Worm (Caenorhabditis elegans) whole organism, late embryonic: ENCODE measurements around the gene atg-10.

Experiments
- C38D4.7 ChIP-seq: fragments of 200-800 bp; sonication (Bioruptor generic); optimal IDR thresholded peaks from 2 replicates; lab custom pipeline; 2018; ENCODE audit warnings: mild to moderate bottlenecking, missing genetic modification characterization, moderate library complexity, missing compliant biosample characterization
- T23F11.4 ChIP-seq: fragments of 200-800 bp; sonication (Bioruptor generic); optimal IDR thresholded peaks from 2 replicates; lab custom pipeline; 2018; ENCODE audit warnings: mild to moderate bottlenecking, missing genetic modification characterization, missing compliant biosample characterization
- ceh-2 ChIP-seq: sonication (generic microtip); optimal IDR thresholded peaks from 2 replicates; lab custom pipeline; 2016; ENCODE audit warnings: missing genotype, missing genetic modification characterization, missing compliant biosample characterization
- ceh-22 ChIP-seq: sonication (generic microtip); optimal IDR thresholded peaks from 2 replicates; lab custom pipeline; 2017; ENCODE audit warnings: missing biosample characterization, missing genetic modification characterization
- ceh-34 ChIP-seq: sonication (generic microtip); optimal IDR thresholded peaks from 2 replicates; lab custom pipeline; 2016; ENCODE audit warnings: mild to moderate bottlenecking, missing genetic modification characterization, missing compliant biosample characterization
- ceh-48 ChIP-seq: sonication (generic microtip); optimal IDR thresholded peaks from 2 replicates; lab custom pipeline; 2016; ENCODE audit warnings: missing genetic modification characterization, inconsistent platforms, missing compliant biosample characterization
- ceh-6 ChIP-seq: fragments of 200-800 bp; sonication (Bioruptor generic); optimal IDR thresholded peaks from 2 replicates; lab custom pipeline; 2018; ENCODE audit warnings: mild to moderate bottlenecking, missing genetic modification characterization, missing compliant biosample characterization
- che-1 ChIP-seq: sonication (generic microtip); optimal IDR thresholded peaks from 2 replicates; lab custom pipeline; 2016; ENCODE audit warnings: mild to moderate bottlenecking, missing genetic modification characterization, missing compliant biosample characterization
- dmd-4 ChIP-seq: sonication (generic microtip); optimal IDR thresholded peaks from 2 replicates; lab custom pipeline; 2016; ENCODE audit warnings: borderline replicate concordance, missing genetic modification characterization, missing compliant biosample characterization
- dve-1 ChIP-seq: sonication (generic microtip); optimal IDR thresholded peaks from 2 replicates; lab custom pipeline; 2017; ENCODE audit warnings: antibody characterized with exemption, mild to moderate bottlenecking, missing genetic modification characterization, missing compliant biosample characterization
- ets-4 ChIP-seq: sonication (generic microtip); optimal IDR thresholded peaks from 2 replicates; lab custom pipeline; 2016; ENCODE audit warnings: missing genetic modification characterization, missing compliant biosample characterization
- fkh-10 ChIP-seq: fragments of 150-350 bp; optimal IDR thresholded peaks from 2 replicates; lab custom pipeline; 2014; ENCODE audit warnings: missing biosample characterization, missing genetic modification reagents, missing genetic modification characterization
- fkh-6 ChIP-seq: sonication (generic microtip); optimal IDR thresholded peaks from 2 replicates; lab custom pipeline; 2016; ENCODE audit warnings: missing genetic modification characterization, missing compliant biosample characterization
- hlh-13 ChIP-seq: fragments of 200-800 bp; sonication (Bioruptor generic); optimal IDR thresholded peaks from 2 replicates; lab custom pipeline; 2018; ENCODE audit warnings: mild to moderate bottlenecking, missing genetic modification characterization, missing compliant biosample characterization
- hlh-15 ChIP-seq: sonication (generic microtip); optimal IDR thresholded peaks from 2 replicates; lab custom pipeline; 2016; ENCODE audit warnings: missing genetic modification characterization, missing compliant biosample characterization
- hlh-30 ChIP-seq: sonication (generic microtip); optimal IDR thresholded peaks from 2 replicates; lab custom pipeline; 2017; ENCODE audit warnings: antibody characterized with exemption, missing genetic modification characterization, missing compliant biosample characterization; ENCODE audit not compliant: insufficient read depth
- hlh-6 ChIP-seq: sonication (generic microtip); optimal IDR thresholded peaks from 2 replicates; lab custom pipeline; 2016; ENCODE audit warnings: missing genotype, missing genetic modification characterization, missing compliant biosample characterization
- hlh-8 ChIP-seq: sonication (generic microtip); optimal IDR thresholded peaks from 2 replicates; lab custom pipeline; 2016; ENCODE audit warnings: missing genotype, missing genetic modification characterization, missing compliant biosample characterization
- lim-6 ChIP-seq: sonication (generic microtip); optimal IDR thresholded peaks from 2 replicates; lab custom pipeline; 2016; ENCODE audit warnings: missing genetic modification characterization, missing compliant biosample characterization
- lin-11 ChIP-seq: fragments of 200-800 bp; sonication (Bioruptor generic); optimal IDR thresholded peaks from 2 replicates; lab custom pipeline; 2018; ENCODE audit warnings: mild to moderate bottlenecking, missing genetic modification characterization, missing compliant biosample characterization
- mec-3 ChIP-seq: sonication (generic microtip); optimal IDR thresholded peaks from 2 replicates; lab custom pipeline; 2016; ENCODE audit warnings: borderline replicate concordance, missing genetic modification characterization, missing compliant biosample characterization
- nhr-11 ChIP-seq: fragments of 150-350 bp; optimal IDR thresholded peaks from 2 replicates; lab custom pipeline; 2014; ENCODE audit warnings: missing biosample characterization, missing genetic modification characterization
- npax-4 ChIP-seq: sonication (generic microtip); optimal IDR thresholded peaks from 2 replicates; lab custom pipeline; 2016; ENCODE audit warnings: missing genetic modification characterization, missing compliant biosample characterization
- pros-1 ChIP-seq: fragments of 150-350 bp; optimal IDR thresholded peaks from 2 replicates; lab custom pipeline; 2014; ENCODE audit warnings: missing biosample characterization, missing genetic modification reagents, missing genetic modification characterization
- ref-2 ChIP-seq: sonication (generic microtip); optimal IDR thresholded peaks from 2 replicates; lab custom pipeline; 2016; ENCODE audit warnings: missing genetic modification characterization, missing compliant biosample characterization
- rnt-1 ChIP-seq: sonication (generic microtip); optimal IDR thresholded peaks from 2 replicates; lab custom pipeline; 2016; ENCODE audit warnings: missing genetic modification characterization, missing compliant biosample characterization
- sox-2 ChIP-seq: fragments of 200-800 bp; sonication (Bioruptor generic); IDR thresholded peaks from 2 replicates; pipeline ENCODE4 v1.3.6; 2022; ENCODE audit warnings: missing genetic modification reagents, missing genetic modification characterization, missing compliant biosample characterization
- sox-4 ChIP-seq: sonication (generic microtip); optimal IDR thresholded peaks from 2 replicates; lab custom pipeline; 2017; ENCODE audit warnings: mild to moderate bottlenecking, missing genetic modification characterization, inconsistent platforms, missing compliant biosample characterization
- tbx-2 ChIP-seq: sonication (generic microtip); optimal IDR thresholded peaks from 2 replicates; lab custom pipeline; 2016; ENCODE audit warnings: missing genetic modification characterization, missing compliant biosample characterization
- unc-42 ChIP-seq: sonication (generic microtip); optimal IDR thresholded peaks from 2 replicates; lab custom pipeline; 2016; ENCODE audit warnings: missing genotype, missing genetic modification characterization, missing compliant biosample characterization
- unc-86 ChIP-seq: sonication (generic microtip); optimal IDR thresholded peaks from 2 replicates; lab custom pipeline; 2016; ENCODE audit warnings: missing genetic modification characterization, missing compliant biosample characterization
- zip-5 ChIP-seq: sonication (generic microtip); optimal IDR thresholded peaks from 2 replicates; lab custom pipeline; 2016; ENCODE audit warnings: missing genetic modification characterization, missing compliant biosample characterization

The atg-10 gene

DNA sequence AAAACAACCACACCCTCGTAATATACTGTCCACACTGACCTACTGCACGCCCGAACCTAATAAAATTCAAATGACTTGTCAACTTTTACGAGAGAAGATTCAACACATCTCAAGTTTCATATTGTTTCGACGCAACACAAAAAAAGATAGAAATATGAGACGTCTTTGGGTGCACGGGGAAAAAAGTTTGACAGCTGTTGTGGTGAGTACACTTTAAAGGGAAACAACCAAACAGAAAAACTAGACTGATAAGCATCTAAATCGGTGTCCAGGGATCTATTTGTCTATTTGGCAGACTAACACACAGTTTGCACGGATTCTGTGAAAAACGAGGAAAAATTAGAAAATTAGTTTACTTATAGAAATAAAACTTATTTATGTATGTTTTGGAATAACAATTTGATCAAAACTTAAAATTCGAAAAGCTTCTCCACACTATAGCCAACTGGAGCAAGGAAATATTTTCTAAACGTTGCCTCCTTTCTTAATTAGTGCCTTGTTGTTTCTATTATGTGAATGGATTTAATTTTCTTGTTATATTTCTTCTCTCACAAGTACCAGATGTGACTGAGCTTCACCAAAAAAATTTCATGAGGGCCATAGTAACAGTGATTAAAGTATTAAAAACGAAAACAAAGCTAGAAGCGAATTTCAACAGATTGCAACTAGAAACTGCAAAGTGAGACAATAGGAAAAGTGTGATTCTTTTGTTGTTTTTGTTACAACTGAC is 15.1 kb upstream of the atg-10 start:
- TF ChIP-seq ceh-34 (tag; lab: Kevin White, UChicago) (peak; percentile 33), che-1 (no peak)

DNA sequence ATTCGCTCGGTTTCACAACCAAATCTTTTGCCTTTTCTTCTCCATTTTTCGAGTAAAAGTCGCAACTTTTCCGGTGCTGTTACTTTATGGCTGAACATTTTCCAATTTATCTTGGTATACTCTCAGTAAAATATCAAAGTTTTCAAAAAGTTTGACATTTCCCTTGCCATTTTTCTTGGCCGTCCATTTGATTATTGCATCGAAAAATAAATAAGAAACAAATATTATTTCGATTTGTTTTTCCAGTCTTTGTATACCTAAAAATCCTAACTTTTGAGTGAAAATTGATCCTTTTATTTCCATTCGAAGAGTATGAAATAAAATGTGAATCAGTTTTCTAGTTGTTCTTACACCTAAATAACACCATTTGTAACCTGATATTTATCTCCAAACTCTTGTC is 12.5 kb upstream of the atg-10 start:
- TF ChIP-seq zip-5 (tag; lab: Kevin White, UChicago) (no peak), pros-1 (tag; lab: Kevin White, UChicago) (no peak), lim-6 (no peak)

DNA sequence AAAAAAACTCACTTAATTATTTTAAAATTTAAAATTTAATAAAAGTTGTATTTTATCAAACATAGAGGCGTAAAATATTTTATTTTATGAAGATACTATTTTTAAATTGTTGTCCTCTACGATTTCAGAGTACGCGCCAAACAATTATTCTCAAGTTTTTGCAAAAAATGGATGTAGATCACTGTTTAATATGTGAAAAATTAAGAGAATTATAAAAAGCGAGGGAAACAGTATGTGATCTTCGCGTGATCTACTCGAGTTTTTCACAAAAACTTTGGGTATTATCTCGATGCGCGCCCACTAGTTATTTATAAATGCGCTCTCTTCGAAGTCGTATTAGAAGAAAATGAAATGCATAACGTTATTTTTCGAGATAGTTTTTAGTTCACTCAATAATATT is 10.1 kb upstream of the atg-10 start:
- no peak for TF ChIP-seq fkh-6
- TF ChIP-seq, all 69 proteins: peak for 0

ce11 chrII:8650644-8651159 is 8.2 kb upstream of the atg-10 start, which contains the start of gene pyr-1:
pyr-1 (plus strand) TSS chrII:8651109.
- TF ChIP-seq tbx-2 (tag; lab: Kevin White, UChicago), result no peak
- peak; percentile 45 for TF ChIP-seq hlh-30 (tag; lab: Kevin White, UChicago)

DNA sequence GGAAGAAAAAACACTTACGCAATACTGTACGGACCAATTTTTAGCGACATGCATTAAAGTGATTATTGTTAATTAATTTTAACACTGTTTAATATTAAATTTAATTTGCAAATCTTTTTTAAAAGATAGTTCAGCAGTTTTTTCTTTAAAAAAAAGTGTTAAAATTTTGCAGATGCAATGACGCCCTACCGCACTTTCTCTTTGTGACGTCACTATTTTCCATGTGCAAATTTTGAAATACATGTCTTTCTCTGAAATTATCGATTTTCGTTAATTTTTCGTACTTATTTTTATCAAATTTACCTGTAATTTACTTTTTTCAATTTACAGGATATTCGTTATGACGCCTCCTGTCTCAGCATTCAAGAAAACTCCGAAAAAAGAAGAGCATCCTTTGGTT is 2.6 kb downstream of the atg-10 start, which contains the start of the genes piga-1 and eif-2Bepsilon:
piga-1 (minus strand) TSS at position 174 of the 400 bp plus-strand sequence.
eif-2Bepsilon (plus strand) TSS at position 331 of the 400 bp plus-strand sequence.
- no peak for TF ChIP-seq mec-3
- TF ChIP-seq ceh-48 (tag; lab: Kevin White, UChicago), result peak; percentile 40
- TF ChIP-seq unc-42 (tag; lab: Kevin White, UChicago), result peak; percentile 0
- TF ChIP-seq dmd-4 (tag; lab: Kevin White, UChicago), result no peak
- no peak for TF ChIP-seq lim-6
- no peak for TF ChIP-seq hlh-15 (tag; lab: Kevin White, UChicago)
- TF ChIP-seq ets-4, result no peak
- TF ChIP-seq T23F11.4 (GFP tag; lab: Kevin White, UChicago), result no peak
- TF ChIP-seq hlh-8 (tag; lab: Kevin White, UChicago), result no peak

DNA sequence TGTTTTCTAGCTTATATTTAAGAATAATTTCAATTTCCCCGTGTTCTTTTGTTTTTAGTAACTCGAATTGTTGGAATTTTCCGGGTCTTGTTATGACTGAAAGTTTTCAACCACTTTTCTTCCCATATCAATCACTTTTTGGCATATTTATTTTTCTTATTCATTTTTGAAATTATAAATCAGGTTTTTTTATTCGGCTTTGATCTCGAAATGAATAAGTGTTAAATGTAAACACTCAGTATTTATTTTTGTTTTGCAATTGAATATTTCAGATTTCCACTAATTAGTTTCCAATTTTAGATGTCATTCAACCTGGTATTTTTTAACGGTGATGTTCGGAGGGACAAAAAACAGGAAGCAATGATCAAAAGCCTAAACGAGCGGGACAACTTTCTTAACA is 5.6 kb downstream of the atg-10 start, which contains the start of gene etc-1:
etc-1 (plus strand) TSS at position 301 of the 400 bp plus-strand sequence.
- TF ChIP-seq hlh-6 (tag; lab: Kevin White, UChicago) (no peak), dve-1 (no peak), ref-2 (tag; lab: Kevin White, UChicago) (no peak), C38D4.7 (no peak), hlh-15 (tag; lab: Kevin White, UChicago) (no peak), lin-11 (tag; lab: Kevin White, UChicago) (no peak), ceh-34 (tag; lab: Kevin White, UChicago) (no peak), ceh-48 (tag; lab: Kevin White, UChicago) (no peak)

- no peak for TF ChIP-seq hlh-8 (tag; lab: Kevin White, UChicago)
- no peak for TF ChIP-seq hlh-13
- no peak for TF ChIP-seq sox-4
Observed at ce11 chrII:8668871-8669270, 9.9 kb downstream of the atg-10 start.

- TF ChIP-seq lin-11 (tag; lab: Kevin White, UChicago), result no peak
- TF ChIP-seq sox-4, result no peak
- no peak for TF ChIP-seq fkh-10 (GFP tag; lab: Kevin White, UChicago)
- no peak for TF ChIP-seq ceh-6 (GFP tag; lab: Kevin White, UChicago)
- TF ChIP-seq npax-4, result no peak
- TF ChIP-seq rnt-1 (tag; lab: Kevin White, UChicago), result no peak
- no peak for TF ChIP-seq sox-2 (GFP tag; lab: Robert Waterston, UW)
- TF ChIP-seq nhr-11 (tag; lab: Kevin White, UChicago), result no peak
- no peak for TF ChIP-seq ceh-2 (tag; lab: Kevin White, UChicago)
- TF ChIP-seq ceh-22 (tag; lab: Kevin White, UChicago), result no peak
- no peak for TF ChIP-seq unc-86 (tag; lab: Kevin White, UChicago)
Observed at ce11 chrII:8670835-8671234, 11.9 kb downstream of the atg-10 start.
